Worm (Caenorhabditis elegans): ENCODE data around the gene hrg-1.

The hrg-1 gene

ce11 chrX:4016113-4016512, at the start of gene hrg-1:
hrg-1 (minus strand) TSS chrX:4016221.
- no peak for TF ChIP-seq unc-62 (GFP tag; optimal IDR thresholded peaks at IDR 0.05)

- TF ChIP-seq unc-62 (GFP tag; optimal IDR thresholded peaks at IDR 0.05), result no peak
Measured at ce11 chrX:4061968-4062367, 45.9 kb upstream of the hrg-1 start.

- TF ChIP-seq unc-62 (GFP tag; optimal IDR thresholded peaks at IDR 0.05), result no peak
Measured at ce11 chrX:4021967-4022366, 5.9 kb upstream of the hrg-1 start, which contains the start of gene acr-10. acr-10 (plus strand) TSS chrX:4022267.

- no peak for TF ChIP-seq unc-62 (GFP tag; optimal IDR thresholded peaks at IDR 0.05)
Measured at ce11 chrX:4018566-4019182, 2.7 kb upstream of the hrg-1 start.

ce11 chrX:4017576-4018309, 1.7 kb upstream of the hrg-1 start:
- no peak for TF ChIP-seq unc-62 (GFP tag; optimal IDR thresholded peaks at IDR 0.05)

- TF ChIP-seq unc-62 (GFP tag; optimal IDR thresholded peaks at IDR 0.05), result no peak
Measured at ce11 chrX:4011919-4012318, 4.1 kb downstream of the hrg-1 start, which contains the start of gene mop-25.1. mop-25.1 (plus strand) TSS chrX:4012219.

ce11 chrX:4010383-4010782, 5.6 kb downstream of the hrg-1 start:
- TF ChIP-seq unc-62 (GFP tag; optimal IDR thresholded peaks at IDR 0.05), result no peak

- no peak for TF ChIP-seq unc-62 (GFP tag; optimal IDR thresholded peaks at IDR 0.05)
Measured at ce11 chrX:4008922-4009321, 7.1 kb downstream of the hrg-1 start.

- TF ChIP-seq unc-62 (GFP tag; optimal IDR thresholded peaks at IDR 0.05), result no peak
Measured at ce11 chrX:4007724-4008123, 8.3 kb downstream of the hrg-1 start.

- TF ChIP-seq unc-62 (GFP tag; optimal IDR thresholded peaks at IDR 0.05), result no peak
Measured at ce11 chrX:4006966-4007365, 9.1 kb downstream of the hrg-1 start.

- no peak for TF ChIP-seq unc-62 (GFP tag; optimal IDR thresholded peaks at IDR 0.05)
Measured at ce11 chrX:4005014-4005413, 11.0 kb downstream of the hrg-1 start, which contains the start of gene R02E12.4. R02E12.4 (plus strand) TSS chrX:4005314.

ce11 chrX:4003220-4003619, 12.8 kb downstream of the hrg-1 start, which contains the start of gene R02E12.12:
R02E12.12 (plus strand) TSS chrX:4003520.
- TF ChIP-seq unc-62 (GFP tag; optimal IDR thresholded peaks at IDR 0.05), result no peak

ce11 chrX:3997040-3997439, 19.0 kb downstream of the hrg-1 start, which contains the start of gene R02E12.5:
R02E12.5 (plus strand) TSS chrX:3997340.
- no peak for TF ChIP-seq unc-62 (GFP tag; optimal IDR thresholded peaks at IDR 0.05)

ce11 chrX:3994418-3994817, 21.6 kb downstream of the hrg-1 start:
- no peak for TF ChIP-seq unc-62 (GFP tag; optimal IDR thresholded peaks at IDR 0.05)

ce11 chrX:3991652-3992051, 24.4 kb downstream of the hrg-1 start:
- TF ChIP-seq unc-62 (GFP tag; optimal IDR thresholded peaks at IDR 0.05), result no peak

- no peak for TF ChIP-seq unc-62 (GFP tag; optimal IDR thresholded peaks at IDR 0.05)
Measured at ce11 chrX:3990941-3991340, 25.1 kb downstream of the hrg-1 start.

ce11 chrX:3990495-3990894, 25.5 kb downstream of the hrg-1 start:
- TF ChIP-seq unc-62 (GFP tag; optimal IDR thresholded peaks at IDR 0.05), result no peak
